Worm (Caenorhabditis elegans): ENCODE data around the gene sru-23.

Gene sru-23

DNA sequence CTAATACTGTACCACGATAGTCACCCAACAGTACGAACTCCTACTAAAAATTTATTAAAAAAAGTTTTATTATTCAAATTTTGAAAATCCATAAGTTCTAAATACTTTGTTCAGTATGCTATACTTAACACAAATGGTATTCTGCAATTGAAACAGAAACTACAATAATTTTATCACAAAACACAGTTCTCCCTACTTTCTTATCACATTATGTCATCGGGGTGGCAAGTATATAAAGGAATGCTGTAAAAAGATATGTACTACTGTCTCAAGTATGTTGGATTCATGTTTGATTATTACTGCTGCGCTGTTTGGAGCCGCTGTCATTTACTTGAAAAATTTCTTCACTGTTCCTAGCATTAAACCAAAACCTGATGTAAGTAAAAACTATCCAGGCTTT is 51.3 kb downstream of the sru-23 start, which contains the start of gene cdr-1:
Gene cdr-1 (plus strand): TSS at position 208 of the 400 bp plus-strand sequence.
- peak; percentile 34 for TF ChIP-seq elt-2 (tag; optimal IDR thresholded peaks at IDR 0.05)
- no peak for TF ChIP-seq pha-2 (tag; optimal IDR thresholded peaks at IDR 0.05)
- no peak for TF ChIP-seq ceh-2 (tag; optimal IDR thresholded peaks at IDR 0.05)
- no peak for TF ChIP-seq ceh-31 (tag; optimal IDR thresholded peaks at IDR 0.05)

All from whole organism, late embryonic.